Worm (Caenorhabditis elegans) whole organism, mixed stage, embryonic: ENCODE measurements around the gene pelo-1.

Source experiments
- M03D4.4 ChIP-seq: sonication (generic microtip); optimal IDR thresholded peaks from 2 replicates; lab custom pipeline; 2017; ENCODE audit warnings: mild to moderate bottlenecking, missing genetic modification characterization, missing compliant biosample characterization
- bed-3 ChIP-seq: fragments of 200-800 bp; sonication (Bioruptor generic); optimal IDR thresholded peaks from 3 replicates; lab custom pipeline; 2018; ENCODE audit warnings: mild to moderate bottlenecking, missing genetic modification characterization, moderate library complexity, missing compliant biosample characterization
- blmp-1 ChIP-seq: fragments of 150-350 bp; optimal IDR thresholded peaks from 2 replicates; lab custom pipeline; 2014; ENCODE audit warnings: missing biosample characterization, missing genetic modification characterization
- ceh-39 ChIP-seq: fragments of 150-350 bp; optimal IDR thresholded peaks from 2 replicates; lab custom pipeline; 2014; ENCODE audit warnings: missing biosample characterization, missing genetic modification characterization
- ceh-43 ChIP-seq: fragments of 200-800 bp; sonication (Bioruptor generic); optimal IDR thresholded peaks from 2 replicates; lab custom pipeline; 2018; ENCODE audit warnings: mild to moderate bottlenecking, missing genetic modification characterization, moderate library complexity, missing compliant biosample characterization
- ceh-83 ChIP-seq: fragments of 200-800 bp; sonication (Bioruptor generic); optimal IDR thresholded peaks from 2 replicates; lab custom pipeline; 2018; ENCODE audit warnings: mild to moderate bottlenecking, missing genetic modification characterization, missing compliant biosample characterization
- ces-1 ChIP-seq: fragments of 150-350 bp; optimal IDR thresholded peaks from 2 replicates; lab custom pipeline; 2014; ENCODE audit warnings: missing biosample characterization, missing genetic modification reagents, missing genetic modification characterization
- cnd-1 ChIP-seq: fragments of 200-800 bp; sonication (Bioruptor generic); optimal IDR thresholded peaks from 2 replicates; lab custom pipeline; 2018; ENCODE audit warnings: mild to moderate bottlenecking, missing genetic modification characterization, missing compliant biosample characterization
- drap-1 ChIP-seq: fragments of 200-800 bp; sonication (Bioruptor generic); optimal IDR thresholded peaks from 3 replicates; lab custom pipeline; 2018; ENCODE audit warnings: mild to moderate bottlenecking, missing genetic modification characterization, missing compliant biosample characterization
- elt-1 ChIP-seq: sonication (generic microtip); optimal IDR thresholded peaks from 2 replicates; lab custom pipeline; 2017; ENCODE audit warnings: missing genetic modification characterization, mild to moderate bottlenecking, missing compliant biosample characterization, antibody characterized with exemption, moderate library complexity, borderline replicate concordance; ENCODE audit not compliant: insufficient read depth
- elt-3 ChIP-seq: fragments of 150-350 bp; optimal IDR thresholded peaks from 2 replicates; lab custom pipeline; 2014; ENCODE audit warnings: missing biosample characterization, missing genetic modification characterization
- flh-1 ChIP-seq: fragments of 200-800 bp; sonication (Bioruptor generic); optimal IDR thresholded peaks from 2 replicates; lab custom pipeline; 2018; ENCODE audit warnings: mild to moderate bottlenecking, missing genetic modification characterization, moderate library complexity, missing compliant biosample characterization
- ham-2 ChIP-seq: fragments of 200-800 bp; sonication (Bioruptor generic); optimal IDR thresholded peaks from 2 replicates; lab custom pipeline; 2018; ENCODE audit warnings: mild to moderate bottlenecking, missing genetic modification characterization, missing compliant biosample characterization
- hlh-1 ChIP-seq: fragments of 150-350 bp; optimal IDR thresholded peaks from 2 replicates; lab custom pipeline; 2014; ENCODE audit warnings: missing biosample characterization, missing genetic modification reagents, missing genetic modification characterization
- lin-13 ChIP-seq: fragments of 150-350 bp; optimal IDR thresholded peaks from 2 replicates; lab custom pipeline; 2014; ENCODE audit warnings: missing biosample characterization, missing genetic modification characterization
- lin-32 ChIP-seq: fragments of 200-800 bp; sonication (Bioruptor generic); optimal IDR thresholded peaks from 2 replicates; lab custom pipeline; 2018; ENCODE audit warnings: mild to moderate bottlenecking, missing genetic modification characterization, missing compliant biosample characterization
- lsy-2 ChIP-seq: fragments of 150-350 bp; optimal IDR thresholded peaks from 2 replicates; lab custom pipeline; 2014; ENCODE audit warnings: missing biosample characterization, missing genetic modification characterization
- mab-5 ChIP-seq: fragments of 150-350 bp; optimal IDR thresholded peaks from 2 replicates; lab custom pipeline; 2014; ENCODE audit warnings: missing biosample characterization, missing genetic modification characterization
- mep-1 ChIP-seq: fragments of 150-350 bp; optimal IDR thresholded peaks from 2 replicates; lab custom pipeline; 2017; ENCODE audit warnings: missing biosample characterization, missing genetic modification reagents, missing genetic modification characterization, inconsistent platforms
- mls-2 ChIP-seq: sonication (generic microtip); optimal IDR thresholded peaks from 2 replicates; lab custom pipeline; 2016; ENCODE audit warnings: mild to moderate bottlenecking, missing genetic modification characterization, moderate library complexity, missing compliant biosample characterization
- nhr-12 ChIP-seq: fragments of 150-350 bp; optimal IDR thresholded peaks from 2 replicates; lab custom pipeline; 2014; ENCODE audit warnings: missing biosample characterization, missing genetic modification characterization
- nhr-2 ChIP-seq: fragments of 150-350 bp; optimal IDR thresholded peaks from 2 replicates; lab custom pipeline; 2014; ENCODE audit warnings: missing biosample characterization, missing genetic modification characterization
- nhr-237 ChIP-seq: fragments of 150-350 bp; optimal IDR thresholded peaks from 2 replicates; lab custom pipeline; 2014; ENCODE audit warnings: missing biosample characterization, missing genetic modification characterization
- nhr-28 ChIP-seq: fragments of 150-350 bp; optimal IDR thresholded peaks from 2 replicates; lab custom pipeline; 2014; ENCODE audit warnings: missing biosample characterization, missing genetic modification characterization
- nhr-76 ChIP-seq: sonication (generic microtip); optimal IDR thresholded peaks from 2 replicates; lab custom pipeline; 2017; ENCODE audit warnings: missing biosample characterization, missing genetic modification characterization
- pha-4 ChIP-seq: fragments of 150-350 bp; optimal IDR thresholded peaks from 2 replicates; lab custom pipeline; 2018; ENCODE audit warnings: missing biosample characterization, missing genetic modification reagents, missing genetic modification characterization
- sem-2 ChIP-seq: fragments of 200-800 bp; sonication (Bioruptor generic); optimal IDR thresholded peaks from 2 replicates; lab custom pipeline; 2018; ENCODE audit warnings: mild to moderate bottlenecking, missing genetic modification characterization, missing compliant biosample characterization
- snpc-4 ChIP-seq: fragments of 150-350 bp; optimal IDR thresholded peaks from 2 replicates; lab custom pipeline; 2014; ENCODE audit warnings: missing biosample characterization, missing genetic modification characterization
- sptf-1 ChIP-seq: sonication (generic microtip); optimal IDR thresholded peaks from 2 replicates; lab custom pipeline; 2017; ENCODE audit warnings: mild to moderate bottlenecking, missing genetic modification characterization, moderate library complexity, missing compliant biosample characterization
- tbx-8 ChIP-seq: fragments of 200-800 bp; sonication (Bioruptor generic); optimal IDR thresholded peaks from 2 replicates; lab custom pipeline; 2018; ENCODE audit warnings: mild to moderate bottlenecking, missing genetic modification characterization, moderate library complexity, missing compliant biosample characterization
- unc-120 ChIP-seq: sonication (generic microtip); optimal IDR thresholded peaks from 2 replicates; lab custom pipeline; 2017; ENCODE audit warnings: missing genetic modification characterization, missing compliant biosample characterization; ENCODE audit not compliant: poor library complexity, severe bottlenecking
- unc-39 ChIP-seq: fragments of 150-350 bp; optimal IDR thresholded peaks from 2 replicates; lab custom pipeline; 2014; ENCODE audit warnings: missing biosample characterization, missing genetic modification characterization
- unc-62 ChIP-seq: fragments of 150-350 bp; optimal IDR thresholded peaks from 2 replicates; lab custom pipeline; 2014; ENCODE audit warnings: missing biosample characterization, missing genetic modification reagents, missing genetic modification characterization
- zip-8 ChIP-seq: fragments of 150-350 bp; optimal IDR thresholded peaks from 2 replicates; lab custom pipeline; 2014; ENCODE audit warnings: missing biosample characterization, missing genetic modification characterization
- ztf-11 ChIP-seq: fragments of 150-350 bp; optimal IDR thresholded peaks from 2 replicates; lab custom pipeline; 2014; ENCODE audit warnings: missing biosample characterization, missing genetic modification characterization

The pelo-1 gene

ce11 chrIII:4194349-4195110, 9.5 kb downstream of the pelo-1 start:
- TF ChIP-seq lsy-2 = no peak
- no peak for TF ChIP-seq drap-1 (GFP tag; lab: Kevin White, UChicago)
- TF ChIP-seq hlh-1 (tag; lab: Kevin White, UChicago) = no peak
- TF ChIP-seq ceh-83 (GFP tag; lab: Kevin White, UChicago) = no peak
- TF ChIP-seq unc-62 (GFP tag; lab: Kevin White, UChicago) = no peak
- TF ChIP-seq zip-8 = no peak
- TF ChIP-seq cnd-1 (tag; lab: Kevin White, UChicago) = no peak
- no peak for TF ChIP-seq unc-120 (tag; lab: Kevin White, UChicago)
- no peak for TF ChIP-seq pha-4 (tag; lab: Kevin White, UChicago)

ce11 chrIII:4193659-4194103, 10.3 kb downstream of the pelo-1 start, which contains the start of gene xbp-1:
xbp-1 (plus strand) TSS chrIII:4193809.
- TF ChIP-seq cnd-1 (tag; lab: Kevin White, UChicago) (no peak), lin-13 (peak; percentile 29), elt-1 (tag; lab: Kevin White, UChicago) (no peak), bed-3 (no peak), unc-120 (tag; lab: Kevin White, UChicago) (peak; percentile 22), pha-4 (tag; lab: Kevin White, UChicago) (peak; percentile 81), nhr-237 (tag; lab: Kevin White, UChicago) (peak; percentile 73), ces-1 (GFP tag; lab: Kevin White, UChicago) (peak; percentile 80), mep-1 (tag; lab: Kevin White, UChicago) (peak; percentile 87), tbx-8 (GFP tag; lab: Kevin White, UChicago) (no peak), unc-39 (tag; lab: Kevin White, UChicago) (no peak), lin-32 (GFP tag; lab: Kevin White, UChicago) (no peak), sem-2 (GFP tag; lab: Kevin White, UChicago) (no peak), M03D4.4 (tag; lab: Kevin White, UChicago) (no peak), ceh-43 (GFP tag; lab: Kevin White, UChicago) (no peak), drap-1 (GFP tag; lab: Kevin White, UChicago) (peak; percentile 39), ham-2 (GFP tag; lab: Kevin White, UChicago) (peak; percentile 79), ceh-39 (tag; lab: Kevin White, UChicago) (peak; percentile 59), hlh-1 (tag; lab: Kevin White, UChicago) (peak; percentile 41), mls-2 (no peak), sptf-1 (peak; percentile 72), flh-1 (GFP tag; lab: Kevin White, UChicago) (no peak), zip-8 (peak; percentile 10), ceh-83 (GFP tag; lab: Kevin White, UChicago) (no peak), ztf-11 (tag; lab: Kevin White, UChicago) (peak; percentile 17), nhr-2 (no peak), nhr-28 (no peak), mab-5 (tag; lab: Kevin White, UChicago) (peak; percentile 8), lsy-2 (peak; percentile 77), unc-62 (GFP tag; lab: Kevin White, UChicago) (peak; percentile 75), blmp-1 (no peak), elt-3 (tag; lab: Kevin White, UChicago) (peak; percentile 20), snpc-4 (no peak), nhr-12 (tag; lab: Kevin White, UChicago) (no peak), nhr-76 (tag; lab: Kevin White, UChicago) (no peak)
- TF ChIP-seq, all 35 proteins: peak for 17

- peak; percentile 19 for TF ChIP-seq mep-1 (tag; lab: Kevin White, UChicago)
- peak; percentile 1 for TF ChIP-seq nhr-237 (tag; lab: Kevin White, UChicago)
- peak; percentile 83 for TF ChIP-seq ces-1 (GFP tag; lab: Kevin White, UChicago)
- TF ChIP-seq lsy-2 = peak; percentile 11
- no peak for TF ChIP-seq ham-2 (GFP tag; lab: Kevin White, UChicago)
These were observed 12.9 kb downstream of the pelo-1 start, which contains the start of gene dnj-16 for ce11 chrIII:4191091-4191638. dnj-16 (plus strand) TSS chrIII:4191141.
